Worm (Caenorhabditis elegans): ENCODE results near the gene W06G6.17.

DNA sequence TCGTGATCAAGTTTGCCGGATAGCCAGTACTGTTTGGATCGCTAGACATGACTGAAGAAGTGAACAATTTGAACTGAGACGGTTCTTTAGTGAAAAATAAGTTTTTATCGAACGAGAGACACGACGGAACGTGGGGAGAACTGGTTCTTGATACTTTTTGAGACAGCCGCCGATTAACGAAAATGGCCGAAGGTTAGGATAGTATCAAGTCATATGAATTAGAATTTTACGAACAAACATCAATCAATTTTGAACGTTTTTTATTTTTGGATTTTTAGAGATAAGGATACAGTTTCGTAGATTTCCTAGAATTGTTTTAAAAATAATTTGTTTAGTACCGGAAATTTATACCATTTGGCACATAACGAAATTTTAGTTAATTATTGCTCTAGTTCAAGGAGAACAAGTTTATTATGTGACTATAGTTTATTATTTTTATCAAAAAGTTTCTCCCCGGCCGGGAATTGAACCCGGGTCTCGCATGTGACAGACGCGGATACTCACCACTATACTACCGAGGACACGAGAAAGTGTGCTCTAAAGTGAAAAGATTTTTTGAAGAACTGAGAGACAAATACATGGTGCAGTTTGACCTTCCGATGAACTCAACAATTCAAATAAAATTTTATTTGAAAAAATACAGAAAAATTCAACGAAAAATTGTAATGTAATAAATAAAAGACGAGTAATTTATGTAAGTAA is 3.4 kb upstream of the W06G6.17 start, which contains the start of gene W06G6.20:
- TF ChIP-seq snpc-4 (tag; optimal IDR thresholded peaks at IDR 0.05): no peak
- no peak for TF ChIP-seq ces-1 (GFP tag; optimal IDR thresholded peaks at IDR 0.05)
- no peak for TF ChIP-seq unc-39 (tag; optimal IDR thresholded peaks at IDR 0.05)
- no peak for TF ChIP-seq elt-1 (tag; optimal IDR thresholded peaks at IDR 0.05; ENCODE audit: borderline replicate concordance, insufficient read depth)
- TF ChIP-seq nhr-12 (tag; optimal IDR thresholded peaks at IDR 0.05): no peak
- no peak for TF ChIP-seq elt-3 (tag; optimal IDR thresholded peaks at IDR 0.05)
- TF ChIP-seq nhr-237 (tag; optimal IDR thresholded peaks at IDR 0.05): no peak
- TF ChIP-seq lin-13 (tag; optimal IDR thresholded peaks at IDR 0.05): no peak
- no peak for TF ChIP-seq pha-4 (tag; optimal IDR thresholded peaks at IDR 0.05)
- TF ChIP-seq nhr-28 (tag; optimal IDR thresholded peaks at IDR 0.05): no peak
- TF ChIP-seq blmp-1 (tag; optimal IDR thresholded peaks at IDR 0.05): no peak

All from whole organism, mixed stage, embryonic.